Fruit fly (Drosophila melanogaster) whole organism, embryonic: Measurements from ENCODE around the gene CG14440.

Source experiments
- Antp ChIP-seq: fragments of 200-800 bp; sonication (Bioruptor generic); optimal IDR thresholded peaks from 3 replicates; lab custom pipeline; 2016; ENCODE audit warnings: missing biosample characterization, missing genetic modification characterization
- CG10147 ChIP-seq: fragments of 200-800 bp; sonication (Bioruptor generic); optimal IDR thresholded peaks from 2 replicates; lab custom pipeline; 2019; ENCODE audit warnings: missing biosample characterization, mild to moderate bottlenecking, missing genetic modification characterization, moderate library complexity
- CG13287 ChIP-seq: fragments of 200-800 bp; sonication (Bioruptor generic); IDR thresholded peaks from 2 replicates; pipeline ENCODE4 v1.3.6; 2022; ENCODE audit warnings: missing biosample characterization, missing genetic modification characterization; ENCODE audit not compliant: partially characterized antibody
- CG15269 ChIP-seq: fragments of 200-800 bp; sonication (Bioruptor generic); optimal IDR thresholded peaks from 2 replicates; lab custom pipeline; 2018; ENCODE audit warnings: missing biosample characterization, mild to moderate bottlenecking, missing genetic modification characterization, moderate library complexity
- CG1647 ChIP-seq: fragments of 200-800 bp; sonication (Bioruptor generic); optimal IDR thresholded peaks from 3 replicates; lab custom pipeline; 2016; ENCODE audit warnings: missing biosample characterization, missing genetic modification characterization
- CG16813 ChIP-seq: fragments of 200-800 bp; sonication (Bioruptor generic); IDR thresholded peaks from 3 replicates; pipeline ENCODE4 v1.3.6; 2022; ENCODE audit warnings: missing biosample characterization, missing genetic modification characterization; ENCODE audit not compliant: partially characterized antibody
- CG18619 ChIP-seq: fragments of 200-800 bp; sonication (Bioruptor generic); optimal IDR thresholded peaks from 3 replicates; lab custom pipeline; 2017; ENCODE audit warnings: missing biosample characterization, mild to moderate bottlenecking, missing genetic modification characterization
- CG2129 ChIP-seq: fragments of 200-800 bp; sonication (Bioruptor generic); IDR thresholded peaks from 2 replicates; pipeline ENCODE4 v1.3.6; 2022; ENCODE audit warnings: missing biosample characterization, missing genetic modification characterization; ENCODE audit not compliant: partially characterized antibody
- CG2199 ChIP-seq: fragments of 200-800 bp; sonication (Bioruptor generic); IDR thresholded peaks from 3 replicates; pipeline ENCODE4 v1.3.6; 2022; ENCODE audit warnings: missing biosample characterization, missing genetic modification characterization
- CG32532 ChIP-seq: fragments of 200-800 bp; sonication (Bioruptor generic); IDR thresholded peaks from 2 replicates; pipeline ENCODE4 v1.3.6; 2022; ENCODE audit warnings: missing biosample characterization, missing genetic modification characterization
- CG33557 ChIP-seq: fragments of 200-800 bp; sonication (Bioruptor generic); optimal IDR thresholded peaks from 2 replicates; lab custom pipeline; 2019; ENCODE audit warnings: missing biosample characterization, mild to moderate bottlenecking, missing genetic modification characterization, moderate library complexity
- CG42726 ChIP-seq: fragments of 200-800 bp; sonication (Bioruptor generic); IDR thresholded peaks from 2 replicates; pipeline ENCODE4 v1.3.6; 2022; ENCODE audit warnings: missing biosample characterization, missing genetic modification characterization; ENCODE audit not compliant: partially characterized antibody
- CG7357 ChIP-seq: fragments of 200-800 bp; sonication (Bioruptor generic); IDR thresholded peaks from 3 replicates; pipeline ENCODE4 v1.3.6; 2022; ENCODE audit warnings: missing biosample characterization, missing genetic modification characterization
- CG7786 ChIP-seq: fragments of 200-800 bp; sonication (Bioruptor generic); optimal IDR thresholded peaks from 2 replicates; lab custom pipeline; 2016; ENCODE audit warnings: missing biosample characterization, missing genetic modification characterization
- CG8765 ChIP-seq: fragments of 200-800 bp; sonication (Bioruptor generic); IDR thresholded peaks from 2 replicates; pipeline ENCODE4 v1.3.6; 2022; ENCODE audit warnings: missing biosample characterization, missing genetic modification characterization
- CG9215 ChIP-seq: fragments of 200-800 bp; sonication (Bioruptor generic); IDR thresholded peaks from 2 replicates; pipeline ENCODE4 v1.3.6; 2022; ENCODE audit warnings: missing biosample characterization, missing genetic modification characterization
- CG9727 ChIP-seq: fragments of 200-800 bp; sonication (Bioruptor generic); optimal IDR thresholded peaks from 3 replicates; lab custom pipeline; 2017; ENCODE audit warnings: missing biosample characterization, mild to moderate bottlenecking, missing genetic modification characterization
- Dip2 ChIP-seq: fragments of 200-800 bp; sonication (Bioruptor generic); IDR thresholded peaks from 2 replicates; pipeline ENCODE4 v1.3.6; 2022; ENCODE audit warnings: missing biosample characterization, missing genetic modification characterization
- Dip3 ChIP-seq: fragments of 200-800 bp; sonication (Bioruptor generic); optimal IDR thresholded peaks from 3 replicates; lab custom pipeline; 2016; ENCODE audit warnings: missing biosample characterization, missing genetic modification characterization
- Myb ChIP-seq: fragments of 200-800 bp; sonication (Bioruptor generic); optimal IDR thresholded peaks from 2 replicates; lab custom pipeline; 2016; ENCODE audit warnings: missing biosample characterization, missing genetic modification characterization
- NC2β ChIP-seq: fragments of 200-800 bp; sonication (Bioruptor generic); optimal IDR thresholded peaks from 2 replicates; lab custom pipeline; 2016; ENCODE audit warnings: missing biosample characterization, missing genetic modification characterization
- Neu2 ChIP-seq: fragments of 200-800 bp; sonication (Bioruptor generic); optimal IDR thresholded peaks from 3 replicates; lab custom pipeline; 2016; ENCODE audit warnings: missing biosample characterization, missing genetic modification characterization, borderline replicate concordance
- Oaz ChIP-seq: fragments of 200-800 bp; sonication (Bioruptor generic); IDR thresholded peaks from 2 replicates; pipeline ENCODE4 v1.3.6; 2022; ENCODE audit warnings: missing biosample characterization, missing genetic modification characterization
- Trl ChIP-seq, 3 experiments: fragments of >200 bp in 2 of 3; fragments of 200-800 bp in 1 of 3; sonication (Bioruptor generic) in 1 of 3; optimal IDR thresholded peaks; 2 replicates in 1 of 3; 3 replicates in 2 of 3; lab custom pipeline; 2016 to 2017; ENCODE audit warnings: missing biosample characterization in 1 of 3, missing genetic modification characterization in 1 of 3
- ac ChIP-seq: fragments of 200-800 bp; sonication (Bioruptor generic); optimal IDR thresholded peaks from 3 replicates; lab custom pipeline; 2017; ENCODE audit warnings: missing biosample characterization, mild to moderate bottlenecking, missing genetic modification characterization
- amos ChIP-seq: fragments of 200-800 bp; sonication (Bioruptor generic); IDR thresholded peaks from 2 replicates; pipeline ENCODE4 v1.3.6; 2022; ENCODE audit warnings: missing biosample characterization, missing genetic modification characterization; ENCODE audit not compliant: partially characterized antibody
- bbx ChIP-seq: fragments of 200-800 bp; sonication (Bioruptor generic); IDR thresholded peaks from 2 replicates; pipeline ENCODE4 v1.3.6; 2022; ENCODE audit warnings: missing biosample characterization, missing genetic modification characterization; ENCODE audit not compliant: partially characterized antibody
- bigmax ChIP-seq: fragments of 200-800 bp; sonication (Bioruptor generic); optimal IDR thresholded peaks from 2 replicates; lab custom pipeline; 2018; ENCODE audit warnings: missing biosample characterization, mild to moderate bottlenecking, missing genetic modification characterization
- cg ChIP-seq: fragments of 200-800 bp; sonication (Bioruptor generic); optimal IDR thresholded peaks from 3 replicates; lab custom pipeline; 2019; ENCODE audit warnings: missing biosample characterization, mild to moderate bottlenecking, missing genetic modification characterization, moderate library complexity
- chif ChIP-seq, 2 experiments: fragments of 200-800 bp; sonication (Bioruptor generic); optimal IDR thresholded peaks; 3 replicates each; lab custom pipeline; 2016; ENCODE audit warnings: missing biosample characterization in 2 of 2, missing genetic modification characterization in 2 of 2
- dmrt11E ChIP-seq: fragments of 200-800 bp; sonication (Bioruptor generic); optimal IDR thresholded peaks from 3 replicates; lab custom pipeline; 2018; ENCODE audit warnings: missing biosample characterization, mild to moderate bottlenecking, missing genetic modification characterization, moderate library complexity
- ems ChIP-seq: fragments of 200-800 bp; sonication (Bioruptor generic); optimal IDR thresholded peaks from 3 replicates; lab custom pipeline; 2016; ENCODE audit warnings: missing biosample characterization, missing genetic modification characterization
- en ChIP-seq: fragments of 200-800 bp; sonication (Bioruptor generic); optimal IDR thresholded peaks from 2 replicates; lab custom pipeline; 2016; ENCODE audit warnings: missing biosample characterization, missing genetic modification characterization
- ewg ChIP-seq: fragments of 200-800 bp; sonication (Bioruptor generic); optimal IDR thresholded peaks from 3 replicates; lab custom pipeline; 2017; ENCODE audit warnings: mild to moderate bottlenecking, missing biosample characterization, missing genetic modification reagents, missing genetic modification characterization
- exex ChIP-seq: fragments of 200-800 bp; sonication (Bioruptor generic); optimal IDR thresholded peaks from 4 replicates; lab custom pipeline; 2018; ENCODE audit warnings: missing biosample characterization, mild to moderate bottlenecking, missing genetic modification characterization, moderate library complexity
- gfzf ChIP-seq: fragments of 200-800 bp; sonication (Bioruptor generic); optimal IDR thresholded peaks from 2 replicates; lab custom pipeline; 2016; ENCODE audit warnings: missing biosample characterization, mild to moderate bottlenecking, missing genetic modification characterization, moderate library complexity
- inv ChIP-seq: fragments of 200-800 bp; sonication (Bioruptor generic); IDR thresholded peaks from 2 replicates; pipeline ENCODE4 v1.3.6; 2022; ENCODE audit warnings: missing biosample characterization, missing genetic modification characterization; ENCODE audit not compliant: partially characterized antibody
- mam ChIP-seq: fragments of 200-800 bp; sonication (Bioruptor generic); optimal IDR thresholded peaks from 3 replicates; lab custom pipeline; 2016; ENCODE audit warnings: missing biosample characterization, missing genetic modification characterization
- nom ChIP-seq: fragments of 200-800 bp; sonication (Bioruptor generic); optimal IDR thresholded peaks from 2 replicates; lab custom pipeline; 2017; ENCODE audit warnings: missing biosample characterization, missing genetic modification characterization, mild to moderate bottlenecking, moderate library complexity, missing genetic modification reagents
- peb ChIP-seq: fragments of 200-800 bp; sonication (Bioruptor generic); IDR thresholded peaks from 2 replicates; pipeline ENCODE4 v1.3.6; 2022; ENCODE audit warnings: missing biosample characterization, missing genetic modification characterization
- pho ChIP-seq: fragments of 200-800 bp; sonication (Bioruptor generic); optimal IDR thresholded peaks from 2 replicates; lab custom pipeline; 2016; ENCODE audit warnings: missing biosample characterization, missing genetic modification characterization
- pita ChIP-seq: fragments of 200-800 bp; sonication (Bioruptor generic); optimal IDR thresholded peaks from 2 replicates; lab custom pipeline; 2017; ENCODE audit warnings: missing biosample characterization, mild to moderate bottlenecking, missing genetic modification characterization
- repo ChIP-seq: fragments of 200-800 bp; sonication (Bioruptor generic); optimal IDR thresholded peaks from 2 replicates; lab custom pipeline; 2016; ENCODE audit warnings: missing biosample characterization, missing genetic modification characterization
- sima ChIP-seq: fragments of 200-800 bp; sonication (Bioruptor generic); optimal IDR thresholded peaks from 2 replicates; lab custom pipeline; 2016; ENCODE audit warnings: missing biosample characterization, missing genetic modification characterization
- ssp ChIP-seq: fragments of 200-800 bp; sonication (Bioruptor generic); IDR thresholded peaks from 2 replicates; pipeline ENCODE4 v1.3.6; 2022; ENCODE audit warnings: missing biosample characterization, missing genetic modification characterization
- tio ChIP-seq: fragments of 200-800 bp; sonication (Bioruptor generic); optimal IDR thresholded peaks from 2 replicates; lab custom pipeline; 2017; ENCODE audit warnings: missing biosample characterization, missing genetic modification characterization, inconsistent platforms
- trem ChIP-seq: fragments of 200-800 bp; optimal IDR thresholded peaks from 3 replicates; lab custom pipeline; 2019; ENCODE audit warnings: missing biosample characterization, mild to moderate bottlenecking, missing genetic modification characterization, moderate library complexity
- zen2 ChIP-seq: fragments of 200-800 bp; sonication (Bioruptor generic); IDR thresholded peaks from 3 replicates; pipeline ENCODE4 v1.3.6; 2022; ENCODE audit warnings: missing biosample characterization, missing genetic modification characterization; ENCODE audit not compliant: partially characterized antibody
- zf30C ChIP-seq: fragments of 200-800 bp; sonication (Bioruptor generic); optimal IDR thresholded peaks from 3 replicates; lab custom pipeline; 2018; ENCODE audit warnings: missing biosample characterization, mild to moderate bottlenecking, missing genetic modification characterization

CG14440 gene

DNA sequence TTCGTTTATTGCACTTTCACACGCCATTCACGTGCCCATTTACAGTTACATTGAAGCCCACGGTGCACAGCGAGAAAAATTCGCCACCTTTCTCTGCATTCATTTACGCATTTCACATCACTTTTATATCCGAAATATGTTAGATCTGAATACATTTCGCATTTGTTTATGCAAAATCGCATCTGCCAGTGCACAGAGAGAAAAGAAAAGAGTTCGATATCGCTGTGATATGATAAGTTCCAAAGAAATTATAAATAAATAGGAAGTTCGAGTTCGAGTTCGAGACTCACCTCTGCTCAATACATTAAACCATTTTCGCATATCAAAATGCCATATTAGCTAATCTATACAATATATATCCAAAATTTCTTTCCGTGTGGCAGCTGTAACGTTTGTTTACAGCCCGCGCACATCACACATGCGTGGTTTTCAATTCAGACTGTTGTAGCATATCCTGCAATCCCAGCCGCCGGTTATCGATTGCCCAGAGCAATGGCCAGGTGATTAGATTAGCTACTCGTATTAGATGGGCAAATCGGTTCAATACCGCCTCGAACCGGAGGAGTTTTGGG lies 42.3 kb downstream of the CG14440 start (continued):
- TF ChIP-seq CG16813 (no peak), Oaz (GFP tag; lab: Robert Waterston, UW) (no peak; the same call in 1 of the 2 replicates), Myb (peak; percentile 60), en (GFP tag; lab: Kevin White, UChicago) (peak; percentile 64), cg (no peak), zen2 (no peak), peb (GFP tag; lab: Robert Waterston, UW) (peak; percentile 60), repo (GFP tag; lab: Kevin White, UChicago) (peak; percentile 63), Dip3 (GFP tag; lab: Kevin White, UChicago) (peak; percentile 85), dmrt11E (tag; lab: Kevin White, UChicago) (peak; percentile 60), CG13287 (no peak), CG7357 (GFP tag; lab: Robert Waterston, UW) (peak; percentile 67; the same call in 2 of the 3 replicates), bigmax (GFP tag; lab: Kevin White, UChicago) (no peak), pita (GFP tag; lab: Kevin White, UChicago) (no peak), Trl (optimal IDR thresholded peaks at IDR 0.05; lab: Kevin White, UChicago) (no peak), Trl (GFP tag; optimal IDR thresholded peaks at IDR 0.05; lab: Kevin White, UChicago) (peak; percentile 81), CG9727 (peak; percentile 91), bbx (GFP tag; lab: Robert Waterston, UW) (no peak), pho (GFP tag; lab: Kevin White, UChicago) (peak; percentile 80), CG18619 (GFP tag; lab: Kevin White, UChicago) (peak; percentile 87), Dip2 (GFP tag; lab: Robert Waterston, UW) (no peak), tio (GFP tag; lab: Kevin White, UChicago) (peak; percentile 82), ewg (GFP tag; lab: Kevin White, UChicago) (peak; percentile 82), Neu2 (GFP tag; lab: Kevin White, UChicago) (peak; percentile 20), CG8765 (GFP tag; lab: Robert Waterston, UW) (peak; percentile 71), trem (peak; percentile 56), CG2129 (no peak), chif (GFP tag; optimal IDR thresholded peaks at IDR 0.05; lab: Kevin White, UChicago) (peak; percentile 81 to 82), gfzf (no peak), ems (GFP tag; lab: Kevin White, UChicago) (peak; percentile 82), amos (GFP tag; lab: Robert Waterston, UW) (no peak), ssp (GFP tag; lab: Robert Waterston, UW) (peak; percentile 64), CG32532 (GFP tag; lab: Robert Waterston, UW) (peak; percentile 85), CG33557 (GFP tag; lab: Kevin White, UChicago) (peak; percentile 41), inv (GFP tag; lab: Robert Waterston, UW) (no peak), zf30C (GFP tag; lab: Kevin White, UChicago) (peak; percentile 84), Antp (peak; percentile 80), CG2199 (no peak), CG42726 (GFP tag; lab: Robert Waterston, UW) (no peak), CG7786 (GFP tag; lab: Kevin White, UChicago) (peak; percentile 78), mam (GFP tag; lab: Kevin White, UChicago) (peak; percentile 86), NC2β (GFP tag; lab: Kevin White, UChicago) (peak; percentile 40), CG9215 (peak; percentile 73), ac (GFP tag; lab: Kevin White, UChicago) (peak; percentile 63), nom (GFP tag; lab: Kevin White, UChicago) (peak; percentile 69), CG1647 (GFP tag; lab: Kevin White, UChicago) (peak; percentile 70), CG10147 (GFP tag; lab: Kevin White, UChicago) (peak; percentile 84), exex (tag; lab: Kevin White, UChicago) (peak; percentile 74), sima (GFP tag; lab: Kevin White, UChicago) (peak; percentile 66), CG15269 (tag; lab: Kevin White, UChicago) (peak; percentile 88)
